Worm (Caenorhabditis elegans): Measurements from ENCODE around the gene aipr-1.

Gene aipr-1

ce11 chrII:6573677-6574076 is 20.4 kb downstream of the aipr-1 start, which contains the start of gene sra-28:
Gene sra-28, minus strand, starts transcription at chrII:6573777.
- TF ChIP-seq unc-62 (GFP tag; optimal IDR thresholded peaks at IDR 0.05): no peak

DNA sequence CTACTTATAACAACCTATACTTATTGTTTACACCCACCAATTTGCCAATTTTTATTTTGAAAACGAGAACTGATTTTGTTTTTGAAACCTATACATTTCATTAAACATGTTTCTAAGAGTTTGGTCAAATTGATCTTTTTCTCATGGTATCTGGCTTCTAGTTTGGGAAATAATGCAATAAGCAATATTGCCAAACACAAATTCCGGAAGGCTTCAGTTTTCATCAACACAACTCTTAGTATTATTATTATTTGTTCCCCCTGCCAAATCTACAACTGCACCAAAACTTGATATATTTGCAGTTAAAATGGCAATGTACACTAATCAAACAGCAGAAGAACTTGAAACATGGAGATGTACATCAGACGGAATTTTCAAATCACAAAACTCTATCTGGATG is 25.3 kb downstream of the aipr-1 start, which contains the start of gene sra-27:
Gene sra-27, plus strand, starts transcription at position 301 of the 400 bp plus-strand sequence.
- no peak for TF ChIP-seq unc-62 (GFP tag; optimal IDR thresholded peaks at IDR 0.05)

DNA sequence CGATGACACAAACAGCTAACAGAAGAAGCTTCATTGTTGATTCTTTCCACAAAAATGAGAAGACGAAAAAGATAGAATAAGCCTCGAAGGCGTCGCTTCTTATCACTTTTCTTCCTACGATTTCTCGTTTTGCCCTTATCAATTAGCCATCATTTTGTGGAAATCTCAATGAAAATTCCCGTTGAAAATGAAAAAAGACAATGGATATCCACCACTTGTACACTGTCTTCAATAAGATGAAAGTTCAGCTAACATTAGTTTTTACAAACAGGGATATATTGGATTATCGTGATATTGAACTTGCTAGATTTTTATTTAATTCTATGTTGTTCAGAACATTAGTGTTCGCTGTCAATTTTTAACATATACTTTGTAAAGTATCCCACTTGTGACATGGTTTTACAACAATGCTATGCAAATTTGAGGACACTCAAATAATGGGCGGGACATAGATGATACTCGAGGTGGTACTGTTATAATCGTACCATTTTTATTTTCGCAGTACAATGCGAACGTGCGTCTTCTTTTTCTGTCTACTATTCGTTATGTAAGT is 27.3 kb downstream of the aipr-1 start, which contains the start of the genes F18C5.5 and F18C5.9:
Gene F18C5.5, minus strand, starts transcription at position 101 of the 553 bp plus-strand sequence.
Gene F18C5.9, plus strand, starts transcription at position 503 of the 553 bp plus-strand sequence.
- TF ChIP-seq unc-62 (GFP tag; optimal IDR thresholded peaks at IDR 0.05): no peak

DNA sequence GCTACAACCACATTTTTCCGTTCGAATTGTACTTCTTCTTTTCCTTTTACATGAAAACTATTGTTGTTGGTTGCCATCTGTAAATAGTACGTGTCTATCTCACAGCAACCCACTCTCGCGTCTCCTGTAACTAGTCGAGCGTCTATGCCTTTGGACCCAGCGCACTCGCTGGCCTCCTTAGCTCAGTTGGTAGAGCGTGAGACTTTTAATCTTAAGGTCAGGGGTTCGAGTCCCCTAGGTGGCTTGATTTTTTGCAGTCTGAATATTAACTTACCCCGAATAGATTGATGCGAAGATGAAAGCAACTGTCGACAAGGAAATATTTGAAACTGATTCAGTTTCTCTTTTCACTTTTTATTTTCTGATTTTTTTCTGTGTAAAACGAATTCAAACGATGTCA is 29.0 kb downstream of the aipr-1 start, which contains the start of gene mpz-3:
Gene mpz-3, minus strand, starts transcription at position 320 of the 400 bp plus-strand sequence.
- no peak for TF ChIP-seq unc-62 (GFP tag; optimal IDR thresholded peaks at IDR 0.05)

ce11 chrII:6563238-6563637 is 30.8 kb downstream of the aipr-1 start:
- TF ChIP-seq unc-62 (GFP tag; optimal IDR thresholded peaks at IDR 0.05): no peak

DNA sequence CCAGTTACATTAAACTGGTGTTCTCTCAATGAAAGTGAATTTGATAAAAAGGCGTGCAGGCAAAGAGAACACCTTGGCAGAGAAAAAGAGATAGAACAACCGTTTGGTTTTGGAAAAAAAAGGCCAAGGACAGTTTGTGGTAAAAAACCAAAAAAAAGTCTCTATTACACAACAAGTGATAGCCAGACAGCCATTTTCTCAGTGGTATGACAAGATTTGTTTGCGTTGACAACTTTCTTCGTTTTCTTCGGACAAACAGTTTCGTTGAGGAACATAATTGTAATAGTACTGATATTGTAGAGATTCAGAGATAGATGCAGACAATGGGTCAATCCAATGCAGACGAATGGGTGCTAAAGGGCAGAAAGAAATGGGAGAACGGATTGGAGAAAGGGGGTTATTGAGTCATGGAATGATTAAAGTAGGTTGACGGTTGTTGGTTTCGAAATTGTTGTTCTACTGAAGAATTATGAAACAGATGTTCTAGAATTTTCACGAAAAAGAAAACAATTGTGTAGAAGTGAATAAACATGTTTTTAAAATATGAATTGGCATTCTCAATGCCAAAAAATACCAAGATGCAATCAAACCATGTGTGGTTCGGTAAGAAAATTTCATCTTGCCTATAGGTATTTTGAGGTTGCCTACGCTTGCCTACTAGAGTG is 31.7 kb downstream of the aipr-1 start:
- TF ChIP-seq unc-62 (GFP tag; optimal IDR thresholded peaks at IDR 0.05): no peak

DNA sequence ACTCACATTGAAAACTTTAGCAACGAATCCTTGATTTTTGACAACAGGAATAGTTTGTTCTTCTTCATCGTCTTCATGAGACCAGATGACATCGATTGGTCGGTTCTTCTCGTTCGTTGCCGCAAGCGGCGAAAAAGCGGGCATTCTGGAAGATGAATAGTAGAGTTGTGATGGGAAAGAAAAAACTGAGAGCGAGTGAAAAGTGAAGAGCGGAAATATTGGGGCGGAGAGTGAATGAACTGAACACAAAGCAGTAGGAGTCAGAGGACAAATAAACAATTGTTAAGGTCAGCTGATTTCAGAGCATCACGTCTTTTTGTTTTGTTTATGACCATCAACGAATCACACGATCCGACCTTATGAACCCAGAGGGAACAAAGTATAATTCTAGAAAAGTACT is 32.8 kb downstream of the aipr-1 start, which contains the start of gene F18C5.10:
Gene F18C5.10, minus strand, starts transcription at position 145 of the 400 bp plus-strand sequence.
- TF ChIP-seq unc-62 (GFP tag; optimal IDR thresholded peaks at IDR 0.05): no peak

DNA sequence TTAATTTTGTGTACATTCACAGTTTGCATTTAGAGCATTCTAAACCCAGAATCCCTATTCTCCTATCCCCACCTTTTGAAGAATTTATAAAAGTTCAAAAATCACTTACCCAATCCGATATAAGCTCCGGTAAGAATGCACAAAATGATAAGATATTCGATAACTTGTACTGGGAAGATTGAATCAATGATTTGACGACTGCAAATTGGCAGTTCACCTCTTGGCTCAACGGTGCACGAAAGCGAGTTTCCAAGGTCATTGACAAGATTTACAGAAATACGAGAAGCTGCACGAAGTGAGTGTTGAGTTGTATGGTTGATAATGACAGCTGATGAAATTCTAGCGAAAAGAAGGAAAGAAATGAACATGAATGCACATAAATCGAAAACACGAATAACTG is 33.8 kb downstream of the aipr-1 start:
- TF ChIP-seq unc-62 (GFP tag; optimal IDR thresholded peaks at IDR 0.05): no peak

DNA sequence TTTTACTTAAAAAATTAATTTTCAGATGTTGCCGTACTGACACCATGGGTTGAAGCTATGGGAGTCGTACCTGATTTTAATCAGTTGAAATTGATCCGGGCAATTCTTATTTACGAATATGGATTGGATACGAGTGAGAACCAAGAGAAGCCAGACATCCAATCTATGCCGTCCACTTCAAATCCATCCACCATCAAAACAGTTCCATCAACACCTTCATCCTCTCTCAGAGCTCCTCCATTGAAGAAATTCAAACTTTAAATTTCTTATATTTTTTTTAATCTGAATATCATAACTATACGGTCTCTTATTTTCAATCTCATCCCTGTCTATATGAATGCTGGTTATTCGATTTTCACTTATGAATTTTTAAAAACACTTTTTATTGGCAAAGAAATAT is 35.2 kb downstream of the aipr-1 start:
- no peak for TF ChIP-seq unc-62 (GFP tag; optimal IDR thresholded peaks at IDR 0.05)

- no peak for TF ChIP-seq unc-62 (GFP tag; optimal IDR thresholded peaks at IDR 0.05)
These were observed 39.4 kb downstream of the aipr-1 start, which contains the start of gene wrn-1 for ce11 chrII:6554677-6555076. Gene wrn-1, plus strand, starts transcription at chrII:6554977.

DNA sequence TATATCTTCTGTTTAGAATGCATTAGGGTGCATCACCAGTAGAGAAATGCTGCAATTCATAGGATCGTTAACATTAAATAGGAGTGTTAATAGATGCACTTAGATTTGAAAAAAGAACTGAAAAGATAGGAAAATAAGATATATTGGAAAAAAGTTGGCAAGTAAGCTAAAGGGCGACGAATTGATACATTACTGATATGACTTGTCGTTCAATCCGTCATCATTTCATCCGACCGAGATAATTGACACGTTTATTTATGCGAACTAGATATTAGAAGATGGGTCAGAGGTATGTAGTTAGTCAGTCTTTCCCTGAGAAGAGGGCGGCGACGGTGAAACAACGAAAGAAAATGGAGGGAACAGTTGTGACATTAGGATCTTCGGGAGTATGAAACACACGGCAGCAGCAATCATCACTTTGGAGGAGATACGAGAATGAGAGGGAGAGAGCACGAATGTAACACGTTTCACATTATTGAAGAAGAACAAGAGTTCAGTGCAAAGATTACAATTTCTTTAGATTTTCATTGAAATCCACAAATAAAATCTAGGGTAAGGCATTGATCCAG is 49.1 kb downstream of the aipr-1 start, which contains the start of gene lron-15:
Gene lron-15, minus strand, starts transcription at position 51 of the 569 bp plus-strand sequence.
- TF ChIP-seq unc-62 (GFP tag; optimal IDR thresholded peaks at IDR 0.05): no peak

Measured in whole organism, dauer.